Worm (Caenorhabditis elegans) whole organism, L3 larva: ENCODE measurements around the gene bus-1.

Source experiments
- R02D3.7 ChIP-seq: fragments of 150-350 bp; optimal IDR thresholded peaks from 2 replicates; lab custom pipeline; 2014; ENCODE audit warnings: missing biosample characterization, missing genetic modification characterization
- aly-2 ChIP-seq: fragments of 150-350 bp; optimal IDR thresholded peaks from 2 replicates; lab custom pipeline; 2014; ENCODE audit warnings: missing biosample characterization, missing genetic modification characterization
- ceh-16 ChIP-seq: sonication (generic microtip); optimal IDR thresholded peaks from 2 replicates; lab custom pipeline; 2017; ENCODE audit warnings: missing biosample characterization, missing genetic modification characterization
- ceh-28 ChIP-seq: fragments of 150-350 bp; optimal IDR thresholded peaks from 2 replicates; lab custom pipeline; 2014; ENCODE audit warnings: missing biosample characterization, missing genetic modification reagents, missing genetic modification characterization
- daf-12 ChIP-seq: fragments of 150-350 bp; optimal IDR thresholded peaks from 2 replicates; lab custom pipeline; 2014; ENCODE audit warnings: missing biosample characterization, missing genetic modification reagents, missing genetic modification characterization
- egl-27 ChIP-seq: sonication (generic microtip); optimal IDR thresholded peaks from 4 replicates; lab custom pipeline; 2017; ENCODE audit warnings: missing biosample characterization, missing genetic modification reagents, missing genetic modification characterization
- egl-5 ChIP-seq: fragments of 150-350 bp; optimal IDR thresholded peaks from 2 replicates; lab custom pipeline; 2017; ENCODE audit warnings: missing biosample characterization, missing genetic modification reagents, missing genetic modification characterization, inconsistent platforms
- elt-2 ChIP-seq: sonication (generic microtip); optimal IDR thresholded peaks from 2 replicates; lab custom pipeline; 2016; ENCODE audit warnings: missing genetic modification reagents, mild to moderate bottlenecking, missing genetic modification characterization, missing compliant biosample characterization
- elt-3 ChIP-seq, 3 experiments: fragments of 150-350 bp in 1 of 3; sonication (generic microtip) in 2 of 3; optimal IDR thresholded peaks; 2 replicates in 2 of 3; 4 replicates in 1 of 3; lab custom pipeline; 2014 to 2017; ENCODE audit warnings: missing biosample characterization in 3 of 3, missing genetic modification characterization in 3 of 3
- fkh-10 ChIP-seq: sonication (generic microtip); optimal IDR thresholded peaks from 2 replicates; lab custom pipeline; 2017; ENCODE audit warnings: missing biosample characterization, missing genetic modification reagents, missing genetic modification characterization
- fkh-2 ChIP-seq: fragments of 150-350 bp; optimal IDR thresholded peaks from 2 replicates; lab custom pipeline; 2014; ENCODE audit warnings: missing biosample characterization, missing genetic modification reagents, missing genetic modification characterization
- fos-1 ChIP-seq: fragments of 150-350 bp; optimal IDR thresholded peaks from 2 replicates; lab custom pipeline; 2014; ENCODE audit warnings: missing biosample characterization, missing genetic modification characterization
- hmg-11 ChIP-seq: sonication (generic microtip); optimal IDR thresholded peaks from 2 replicates; lab custom pipeline; 2016; ENCODE audit warnings: missing genetic modification characterization, missing compliant biosample characterization
- jun-1 ChIP-seq: fragments of 150-350 bp; optimal IDR thresholded peaks from 2 replicates; lab custom pipeline; 2014; ENCODE audit warnings: missing biosample characterization, missing genetic modification reagents, missing genetic modification characterization
- lin-15B ChIP-seq: fragments of 150-350 bp; optimal IDR thresholded peaks from 2 replicates; lab custom pipeline; 2014; ENCODE audit warnings: missing biosample characterization, missing genetic modification characterization
- lin-39 ChIP-seq: fragments of 150-350 bp; optimal IDR thresholded peaks from 2 replicates; lab custom pipeline; 2018; ENCODE audit warnings: missing biosample characterization, missing genetic modification reagents, missing genetic modification characterization
- lsy-12 ChIP-seq: sonication (generic microtip); optimal IDR thresholded peaks from 2 replicates; lab custom pipeline; 2016; ENCODE audit warnings: mild to moderate bottlenecking, missing genetic modification characterization, missing compliant biosample characterization
- mdl-1 ChIP-seq: fragments of 150-350 bp; optimal IDR thresholded peaks from 2 replicates; lab custom pipeline; 2014; ENCODE audit warnings: missing biosample characterization, missing genetic modification characterization
- mml-1 ChIP-seq: fragments of 150-350 bp; sonication (generic microtip); optimal IDR thresholded peaks from 3 replicates; lab custom pipeline; 2014; ENCODE audit warnings: missing biosample characterization, missing genetic modification characterization
- nhr-11 ChIP-seq: fragments of 150-350 bp; optimal IDR thresholded peaks from 2 replicates; lab custom pipeline; 2014; ENCODE audit warnings: missing biosample characterization, missing genetic modification characterization
- nhr-12 ChIP-seq: fragments of 150-350 bp; optimal IDR thresholded peaks from 2 replicates; lab custom pipeline; 2014; ENCODE audit warnings: missing biosample characterization, missing genetic modification characterization
- nhr-23 ChIP-seq: fragments of 150-350 bp; optimal IDR thresholded peaks from 2 replicates; lab custom pipeline; 2014; ENCODE audit warnings: missing biosample characterization, missing genetic modification reagents, missing genetic modification characterization
- nhr-237 ChIP-seq: fragments of 150-350 bp; optimal IDR thresholded peaks from 2 replicates; lab custom pipeline; 2014; ENCODE audit warnings: missing biosample characterization, missing genetic modification characterization
- nhr-25 ChIP-seq: sonication (generic microtip); optimal IDR thresholded peaks from 2 replicates; lab custom pipeline; 2017; ENCODE audit warnings: missing biosample characterization, missing genetic modification characterization
- nhr-28 ChIP-seq: fragments of 150-350 bp; optimal IDR thresholded peaks from 2 replicates; lab custom pipeline; 2014; ENCODE audit warnings: missing biosample characterization, missing genetic modification characterization
- nhr-43 ChIP-seq: sonication (generic microtip); optimal IDR thresholded peaks from 2 replicates; lab custom pipeline; 2016; ENCODE audit warnings: mild to moderate bottlenecking, missing genetic modification characterization, missing compliant biosample characterization; ENCODE audit not compliant: poor library complexity, severe bottlenecking
- nhr-67 ChIP-seq: fragments of 150-350 bp; optimal IDR thresholded peaks from 2 replicates; lab custom pipeline; 2014; ENCODE audit warnings: missing biosample characterization, missing genetic modification characterization
- nhr-76 ChIP-seq: fragments of 150-350 bp; sonication (generic microtip); optimal IDR thresholded peaks from 5 replicates; lab custom pipeline; 2014; ENCODE audit warnings: missing biosample characterization, missing genetic modification characterization
- nhr-77 ChIP-seq: fragments of 150-350 bp; optimal IDR thresholded peaks from 2 replicates; lab custom pipeline; 2014; ENCODE audit warnings: missing biosample characterization, missing genetic modification characterization
- pha-4 ChIP-seq: fragments of 150-350 bp; optimal IDR thresholded peaks from 2 replicates; lab custom pipeline; 2014; ENCODE audit warnings: missing biosample characterization, missing genetic modification reagents, missing genetic modification characterization
- pqm-1 ChIP-seq: fragments of 150-350 bp; optimal IDR thresholded peaks from 2 replicates; lab custom pipeline; 2017; ENCODE audit warnings: missing biosample characterization, missing genetic modification characterization, inconsistent platforms
- sea-2 ChIP-seq: fragments of 150-350 bp; sonication (generic microtip); optimal IDR thresholded peaks from 4 replicates; lab custom pipeline; 2014; ENCODE audit warnings: missing biosample characterization, missing genetic modification reagents, missing genetic modification characterization
- skn-1 ChIP-seq: fragments of 150-350 bp; optimal IDR thresholded peaks from 2 replicates; lab custom pipeline; 2014; ENCODE audit warnings: missing biosample characterization, missing genetic modification characterization
- snpc-4 ChIP-seq: fragments of 150-350 bp; optimal IDR thresholded peaks from 2 replicates; lab custom pipeline; 2014; ENCODE audit warnings: missing biosample characterization, missing genetic modification characterization
- tbx-2 ChIP-seq: sonication (generic microtip); optimal IDR thresholded peaks from 2 replicates; lab custom pipeline; 2016; ENCODE audit warnings: mild to moderate bottlenecking, missing genetic modification characterization, missing compliant biosample characterization
- unc-39 ChIP-seq: sonication (generic microtip); optimal IDR thresholded peaks from 4 replicates; lab custom pipeline; 2017; ENCODE audit warnings: missing biosample characterization, missing genetic modification characterization

Gene bus-1

DNA sequence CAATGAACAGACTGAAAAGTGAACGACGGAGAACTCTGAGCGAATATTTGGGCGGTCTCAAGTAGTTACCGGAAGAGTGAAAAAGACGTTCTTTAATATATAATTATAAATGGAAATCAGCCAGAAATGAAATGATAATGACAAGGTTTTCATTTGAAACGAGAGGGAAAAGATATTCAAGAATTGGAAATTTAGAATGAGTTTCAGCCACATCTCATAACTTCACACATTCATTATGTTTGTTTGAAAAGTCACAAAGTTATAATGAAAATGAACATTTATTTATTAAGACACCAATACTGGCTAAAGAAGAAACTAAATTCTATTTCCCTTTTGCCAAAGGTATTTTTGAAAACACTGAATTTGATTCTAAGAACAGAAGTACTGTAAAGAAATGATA lies 26.5 kb upstream of the bus-1 start, which contains the start of gene C25E10.7:
Gene C25E10.7 (minus strand): TSS at position 101 of the 400 bp plus-strand sequence.
- TF ChIP-seq pqm-1 (no peak), mml-1 (tag; lab: Kevin White, UChicago) (no peak), lsy-12 (tag; lab: Kevin White, UChicago) (no peak), daf-12 (tag; lab: Kevin White, UChicago) (no peak), egl-5 (tag; lab: Kevin White, UChicago) (no peak), nhr-11 (tag; lab: Kevin White, UChicago) (no peak), fos-1 (tag; lab: Kevin White, UChicago) (no peak), ceh-28 (tag; lab: Kevin White, UChicago) (no peak), egl-27 (tag; lab: Kevin White, UChicago) (no peak), fkh-10 (no peak), skn-1 (tag; lab: Kevin White, UChicago) (no peak)
- TF ChIP-seq, all 47 proteins: peak for 0

ce11 chrV:9049271-9049670 lies 24.7 kb upstream of the bus-1 start:
- no peak for TF ChIP-seq nhr-77
- no peak for TF ChIP-seq elt-3 (tag; optimal IDR thresholded peaks at IDR 0.05; lab: Kevin White, UChicago)
- no peak for TF ChIP-seq fkh-2 (tag; lab: Kevin White, UChicago)

DNA sequence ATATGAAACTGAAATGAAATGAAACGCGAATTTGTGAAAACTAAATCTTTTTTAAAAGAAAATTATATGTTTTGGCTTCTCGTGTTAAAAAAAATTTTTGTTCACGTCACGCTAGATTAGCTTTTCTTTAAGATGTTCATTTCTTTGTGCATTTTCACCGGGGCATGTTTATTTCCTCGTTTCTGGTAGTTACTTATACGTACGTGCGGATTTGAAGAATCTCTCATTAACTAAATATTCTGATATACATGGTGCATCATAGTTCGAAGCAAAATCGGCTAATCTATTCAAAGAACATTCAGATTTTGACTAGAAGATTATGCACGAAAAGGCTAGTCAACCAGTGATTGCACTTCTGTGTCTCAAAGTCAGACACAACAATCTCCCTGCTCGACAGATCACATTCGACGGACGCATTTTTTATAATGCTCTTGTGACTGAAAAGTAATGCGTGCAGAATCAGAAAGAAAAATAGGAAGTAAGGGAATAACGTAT lies 23.0 kb upstream of the bus-1 start, which contains the start of gene C25E10.17:
Gene C25E10.17 (minus strand): TSS at position 51 of the 495 bp plus-strand sequence.
- TF ChIP-seq nhr-11 (tag; lab: Kevin White, UChicago) (peak; percentile 23), nhr-76 (tag; lab: Kevin White, UChicago) (no peak)

- TF ChIP-seq lin-15B (tag; lab: Kevin White, UChicago) (no peak), fkh-2 (tag; lab: Kevin White, UChicago) (no peak), sea-2 (no peak), aly-2 (tag; lab: Kevin White, UChicago) (no peak), mdl-1 (no peak), nhr-23 (no peak), nhr-67 (tag; lab: Kevin White, UChicago) (no peak), snpc-4 (no peak), nhr-76 (tag; lab: Kevin White, UChicago) (no peak), skn-1 (tag; lab: Kevin White, UChicago) (no peak), unc-39 (no peak), hmg-11 (tag; lab: Kevin White, UChicago) (no peak), nhr-43 (tag; lab: Kevin White, UChicago) (no peak), jun-1 (tag; lab: Kevin White, UChicago) (no peak), R02D3.7 (tag; lab: Kevin White, UChicago) (no peak), nhr-28 (tag; lab: Kevin White, UChicago) (no peak), nhr-25 (tag; lab: Kevin White, UChicago) (no peak), nhr-237 (tag; lab: Kevin White, UChicago) (no peak), pha-4 (tag; lab: Kevin White, UChicago) (no peak), egl-5 (tag; lab: Kevin White, UChicago) (no peak)
These were observed 20.3 kb upstream of the bus-1 start, which contains the start of gene nhr-30 for ce11 chrV:9044871-9045270. TSS of gene nhr-30 (plus strand) at chrV:9045171.

DNA sequence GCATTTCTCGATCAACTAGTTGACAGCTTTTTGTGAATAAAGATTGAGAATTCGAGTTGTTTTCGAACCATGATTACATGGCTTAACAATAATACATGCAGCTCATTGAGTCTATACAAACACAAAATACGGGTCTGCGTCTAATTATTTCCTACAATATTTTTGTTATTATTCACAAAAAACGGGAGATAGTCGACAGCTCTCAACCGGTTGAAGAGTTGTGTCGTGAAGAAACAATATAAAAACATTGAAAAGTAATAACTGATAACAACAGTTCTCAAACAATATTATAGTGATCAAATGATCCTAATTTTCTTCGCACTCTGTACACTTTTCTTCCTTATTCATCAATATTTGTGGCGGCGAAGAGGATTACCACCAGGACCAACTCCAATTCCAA lies 16.4 kb upstream of the bus-1 start, which contains the start of gene cyp-33B1:
Gene cyp-33B1 (plus strand): TSS at position 301 of the 400 bp plus-strand sequence.
- no peak for TF ChIP-seq ceh-16 (tag; lab: Kevin White, UChicago)
- no peak for TF ChIP-seq nhr-76 (tag; lab: Kevin White, UChicago)
- no peak for TF ChIP-seq egl-5 (tag; lab: Kevin White, UChicago)
- TF ChIP-seq tbx-2 (tag; lab: Kevin White, UChicago), result no peak
- no peak for TF ChIP-seq mdl-1
- TF ChIP-seq elt-2 (tag; lab: Kevin White, UChicago), result no peak
- TF ChIP-seq nhr-12 (tag; lab: Kevin White, UChicago), result no peak
- TF ChIP-seq lin-39 (tag; lab: Kevin White, UChicago), result no peak
- no peak for TF ChIP-seq aly-2 (tag; lab: Kevin White, UChicago)
